Worm (Caenorhabditis elegans) whole organism, mixed stage, embryonic: ENCODE results near the gene ins-14.

Experiments
- M03D4.4 ChIP-seq: sonication (generic microtip); optimal IDR thresholded peaks from 2 replicates; lab custom pipeline; 2017; ENCODE audit warnings: mild to moderate bottlenecking, missing genetic modification characterization, missing compliant biosample characterization
- blmp-1 ChIP-seq: fragments of 150-350 bp; optimal IDR thresholded peaks from 2 replicates; lab custom pipeline; 2014; ENCODE audit warnings: missing biosample characterization, missing genetic modification characterization
- ceh-39 ChIP-seq: fragments of 150-350 bp; optimal IDR thresholded peaks from 2 replicates; lab custom pipeline; 2014; ENCODE audit warnings: missing biosample characterization, missing genetic modification characterization
- ceh-83 ChIP-seq: fragments of 200-800 bp; sonication (Bioruptor generic); optimal IDR thresholded peaks from 2 replicates; lab custom pipeline; 2018; ENCODE audit warnings: mild to moderate bottlenecking, missing genetic modification characterization, missing compliant biosample characterization
- ces-1 ChIP-seq: fragments of 150-350 bp; optimal IDR thresholded peaks from 2 replicates; lab custom pipeline; 2014; ENCODE audit warnings: missing biosample characterization, missing genetic modification reagents, missing genetic modification characterization
- cnd-1 ChIP-seq: fragments of 200-800 bp; sonication (Bioruptor generic); optimal IDR thresholded peaks from 2 replicates; lab custom pipeline; 2018; ENCODE audit warnings: mild to moderate bottlenecking, missing genetic modification characterization, missing compliant biosample characterization
- drap-1 ChIP-seq: fragments of 200-800 bp; sonication (Bioruptor generic); optimal IDR thresholded peaks from 3 replicates; lab custom pipeline; 2018; ENCODE audit warnings: mild to moderate bottlenecking, missing genetic modification characterization, missing compliant biosample characterization
- elt-1 ChIP-seq: sonication (generic microtip); optimal IDR thresholded peaks from 2 replicates; lab custom pipeline; 2017; ENCODE audit warnings: missing genetic modification characterization, mild to moderate bottlenecking, missing compliant biosample characterization, antibody characterized with exemption, moderate library complexity, borderline replicate concordance; ENCODE audit not compliant: insufficient read depth
- elt-3 ChIP-seq: fragments of 150-350 bp; optimal IDR thresholded peaks from 2 replicates; lab custom pipeline; 2014; ENCODE audit warnings: missing biosample characterization, missing genetic modification characterization
- flh-1 ChIP-seq: fragments of 200-800 bp; sonication (Bioruptor generic); optimal IDR thresholded peaks from 2 replicates; lab custom pipeline; 2018; ENCODE audit warnings: mild to moderate bottlenecking, missing genetic modification characterization, moderate library complexity, missing compliant biosample characterization
- ham-2 ChIP-seq: fragments of 200-800 bp; sonication (Bioruptor generic); optimal IDR thresholded peaks from 2 replicates; lab custom pipeline; 2018; ENCODE audit warnings: mild to moderate bottlenecking, missing genetic modification characterization, missing compliant biosample characterization
- hlh-1 ChIP-seq: fragments of 150-350 bp; optimal IDR thresholded peaks from 2 replicates; lab custom pipeline; 2014; ENCODE audit warnings: missing biosample characterization, missing genetic modification reagents, missing genetic modification characterization
- lin-13 ChIP-seq: fragments of 150-350 bp; optimal IDR thresholded peaks from 2 replicates; lab custom pipeline; 2014; ENCODE audit warnings: missing biosample characterization, missing genetic modification characterization
- lin-32 ChIP-seq: fragments of 200-800 bp; sonication (Bioruptor generic); optimal IDR thresholded peaks from 2 replicates; lab custom pipeline; 2018; ENCODE audit warnings: mild to moderate bottlenecking, missing genetic modification characterization, missing compliant biosample characterization
- lsy-2 ChIP-seq: fragments of 150-350 bp; optimal IDR thresholded peaks from 2 replicates; lab custom pipeline; 2014; ENCODE audit warnings: missing biosample characterization, missing genetic modification characterization
- mab-5 ChIP-seq: fragments of 150-350 bp; optimal IDR thresholded peaks from 2 replicates; lab custom pipeline; 2014; ENCODE audit warnings: missing biosample characterization, missing genetic modification characterization
- mls-2 ChIP-seq: sonication (generic microtip); optimal IDR thresholded peaks from 2 replicates; lab custom pipeline; 2016; ENCODE audit warnings: mild to moderate bottlenecking, missing genetic modification characterization, moderate library complexity, missing compliant biosample characterization
- nhr-12 ChIP-seq: fragments of 150-350 bp; optimal IDR thresholded peaks from 2 replicates; lab custom pipeline; 2014; ENCODE audit warnings: missing biosample characterization, missing genetic modification characterization
- nhr-2 ChIP-seq: fragments of 150-350 bp; optimal IDR thresholded peaks from 2 replicates; lab custom pipeline; 2014; ENCODE audit warnings: missing biosample characterization, missing genetic modification characterization
- nhr-237 ChIP-seq: fragments of 150-350 bp; optimal IDR thresholded peaks from 2 replicates; lab custom pipeline; 2014; ENCODE audit warnings: missing biosample characterization, missing genetic modification characterization
- nhr-28 ChIP-seq: fragments of 150-350 bp; optimal IDR thresholded peaks from 2 replicates; lab custom pipeline; 2014; ENCODE audit warnings: missing biosample characterization, missing genetic modification characterization
- nhr-76 ChIP-seq: sonication (generic microtip); optimal IDR thresholded peaks from 2 replicates; lab custom pipeline; 2017; ENCODE audit warnings: missing biosample characterization, missing genetic modification characterization
- pha-4 ChIP-seq: fragments of 150-350 bp; optimal IDR thresholded peaks from 2 replicates; lab custom pipeline; 2018; ENCODE audit warnings: missing biosample characterization, missing genetic modification reagents, missing genetic modification characterization
- sem-2 ChIP-seq: fragments of 200-800 bp; sonication (Bioruptor generic); optimal IDR thresholded peaks from 2 replicates; lab custom pipeline; 2018; ENCODE audit warnings: mild to moderate bottlenecking, missing genetic modification characterization, missing compliant biosample characterization
- snpc-4 ChIP-seq: fragments of 150-350 bp; optimal IDR thresholded peaks from 2 replicates; lab custom pipeline; 2014; ENCODE audit warnings: missing biosample characterization, missing genetic modification characterization
- sptf-1 ChIP-seq: sonication (generic microtip); optimal IDR thresholded peaks from 2 replicates; lab custom pipeline; 2017; ENCODE audit warnings: mild to moderate bottlenecking, missing genetic modification characterization, moderate library complexity, missing compliant biosample characterization
- tbx-8 ChIP-seq: fragments of 200-800 bp; sonication (Bioruptor generic); optimal IDR thresholded peaks from 2 replicates; lab custom pipeline; 2018; ENCODE audit warnings: mild to moderate bottlenecking, missing genetic modification characterization, moderate library complexity, missing compliant biosample characterization
- unc-120 ChIP-seq: sonication (generic microtip); optimal IDR thresholded peaks from 2 replicates; lab custom pipeline; 2017; ENCODE audit warnings: missing genetic modification characterization, missing compliant biosample characterization; ENCODE audit not compliant: poor library complexity, severe bottlenecking
- unc-39 ChIP-seq: fragments of 150-350 bp; optimal IDR thresholded peaks from 2 replicates; lab custom pipeline; 2014; ENCODE audit warnings: missing biosample characterization, missing genetic modification characterization
- unc-62 ChIP-seq: fragments of 150-350 bp; optimal IDR thresholded peaks from 2 replicates; lab custom pipeline; 2014; ENCODE audit warnings: missing biosample characterization, missing genetic modification reagents, missing genetic modification characterization
- zip-8 ChIP-seq: fragments of 150-350 bp; optimal IDR thresholded peaks from 2 replicates; lab custom pipeline; 2014; ENCODE audit warnings: missing biosample characterization, missing genetic modification characterization
- ztf-11 ChIP-seq: fragments of 150-350 bp; optimal IDR thresholded peaks from 2 replicates; lab custom pipeline; 2014; ENCODE audit warnings: missing biosample characterization, missing genetic modification characterization

ins-14 gene

ce11 chrII:6752850-6753249 is 7.2 kb upstream of the ins-14 start, which contains the start of gene F41G3.21:
F41G3.21 (minus strand) TSS chrII:6752950.
- TF ChIP-seq lin-13 (tag; lab: Kevin White, UChicago) = no peak
- TF ChIP-seq sptf-1 (tag; lab: Kevin White, UChicago) = no peak
- no peak for TF ChIP-seq elt-3
- no peak for TF ChIP-seq ceh-39 (tag; lab: Kevin White, UChicago)
- no peak for TF ChIP-seq lsy-2 (tag; lab: Kevin White, UChicago)
- TF ChIP-seq blmp-1 (tag; lab: Kevin White, UChicago) = no peak
- TF ChIP-seq nhr-12 (tag; lab: Kevin White, UChicago) = no peak
- TF ChIP-seq mab-5 (tag; lab: Kevin White, UChicago) = no peak
- no peak for TF ChIP-seq nhr-2 (tag; lab: Kevin White, UChicago)
- no peak for TF ChIP-seq nhr-76 (tag; lab: Kevin White, UChicago)
- no peak for TF ChIP-seq ztf-11 (tag; lab: Kevin White, UChicago)
- no peak for TF ChIP-seq mls-2 (tag; lab: Kevin White, UChicago)
- no peak for TF ChIP-seq M03D4.4
- TF ChIP-seq zip-8 (tag; lab: Kevin White, UChicago) = no peak
- TF ChIP-seq, all 35 proteins: peak for 0

ce11 chrII:6752027-6752426 is 6.4 kb upstream of the ins-14 start, which contains the start of gene F41G3.19:
F41G3.19 (minus strand) TSS chrII:6752127.
- no peak for TF ChIP-seq nhr-28
- no peak for TF ChIP-seq cnd-1
- no peak for TF ChIP-seq ces-1 (GFP tag; lab: Kevin White, UChicago)
- no peak for TF ChIP-seq pha-4 (tag; lab: Kevin White, UChicago)
- no peak for TF ChIP-seq nhr-237
- TF ChIP-seq snpc-4 (tag; lab: Kevin White, UChicago) = no peak
- TF ChIP-seq lin-13 (tag; lab: Kevin White, UChicago) = no peak
- no peak for TF ChIP-seq M03D4.4
- no peak for TF ChIP-seq ham-2 (GFP tag; lab: Kevin White, UChicago)
- TF ChIP-seq lin-32 (GFP tag; lab: Kevin White, UChicago) = no peak
- TF ChIP-seq nhr-2 (tag; lab: Kevin White, UChicago) = no peak
- TF ChIP-seq ceh-39 (tag; lab: Kevin White, UChicago) = no peak
- no peak for TF ChIP-seq mab-5 (tag; lab: Kevin White, UChicago)
- TF ChIP-seq unc-39 = no peak
- no peak for TF ChIP-seq sptf-1 (tag; lab: Kevin White, UChicago)
- no peak for TF ChIP-seq tbx-8

- TF ChIP-seq zip-8 (tag; lab: Kevin White, UChicago) (no peak), sem-2 (no peak), mls-2 (tag; lab: Kevin White, UChicago) (no peak), blmp-1 (tag; lab: Kevin White, UChicago) (no peak), tbx-8 (no peak), snpc-4 (tag; lab: Kevin White, UChicago) (no peak), cnd-1 (no peak), unc-39 (no peak), ztf-11 (tag; lab: Kevin White, UChicago) (no peak), unc-120 (tag; lab: Kevin White, UChicago) (no peak), ceh-39 (tag; lab: Kevin White, UChicago) (no peak), nhr-237 (no peak), unc-62 (GFP tag; lab: Kevin White, UChicago) (no peak), pha-4 (tag; lab: Kevin White, UChicago) (no peak), nhr-28 (no peak), lin-13 (tag; lab: Kevin White, UChicago) (no peak), lin-32 (GFP tag; lab: Kevin White, UChicago) (no peak), nhr-76 (tag; lab: Kevin White, UChicago) (no peak)
Observed at ce11 chrII:6750929-6751328, 5.3 kb upstream of the ins-14 start, which contains the start of gene F41G3.20. F41G3.20 (minus strand) TSS chrII:6751029.

- no peak for TF ChIP-seq lin-13 (tag; lab: Kevin White, UChicago)
- TF ChIP-seq nhr-237 = no peak
- TF ChIP-seq lin-32 (GFP tag; lab: Kevin White, UChicago) = no peak
- TF ChIP-seq lsy-2 (tag; lab: Kevin White, UChicago) = no peak
- TF ChIP-seq mls-2 (tag; lab: Kevin White, UChicago) = no peak
- TF ChIP-seq nhr-12 (tag; lab: Kevin White, UChicago) = no peak
- no peak for TF ChIP-seq unc-62 (GFP tag; lab: Kevin White, UChicago)
- no peak for TF ChIP-seq unc-39
- no peak for TF ChIP-seq elt-1 (tag; lab: Kevin White, UChicago)
- no peak for TF ChIP-seq ceh-83 (GFP tag; lab: Kevin White, UChicago)
- TF ChIP-seq pha-4 (tag; lab: Kevin White, UChicago) = no peak
- TF ChIP-seq M03D4.4 = no peak
- no peak for TF ChIP-seq blmp-1 (tag; lab: Kevin White, UChicago)
- TF ChIP-seq hlh-1 (tag; lab: Kevin White, UChicago) = no peak
- no peak for TF ChIP-seq nhr-28
- TF ChIP-seq drap-1 (GFP tag; lab: Kevin White, UChicago) = no peak
- no peak for TF ChIP-seq flh-1 (GFP tag; lab: Kevin White, UChicago)
Observed at ce11 chrII:6749422-6749821, 3.8 kb upstream of the ins-14 start, which contains the start of gene F41G3.10. F41G3.10 (minus strand) TSS chrII:6749522.
